Worm (Caenorhabditis elegans) whole organism, L2 larva: ENCODE data around the gene col-107.

Source experiments
- aly-2 ChIP-seq: fragments of 150-350 bp; optimal IDR thresholded peaks from 2 replicates; lab custom pipeline; 2014; ENCODE audit warnings: missing biosample characterization, missing genetic modification characterization
- ama-1 ChIP-seq: fragments of 150-350 bp; optimal IDR thresholded peaks from 2 replicates; lab custom pipeline; 2018; ENCODE audit warnings: inconsistent platforms
- crh-2 ChIP-seq: sonication (generic microtip); optimal IDR thresholded peaks from 2 replicates; lab custom pipeline; 2017; ENCODE audit warnings: missing biosample characterization, missing genetic modification characterization
- nhr-11 ChIP-seq: fragments of 150-350 bp; optimal IDR thresholded peaks from 2 replicates; lab custom pipeline; 2014; ENCODE audit warnings: missing biosample characterization, missing genetic modification characterization
- nhr-12 ChIP-seq: fragments of 150-350 bp; optimal IDR thresholded peaks from 2 replicates; lab custom pipeline; 2014; ENCODE audit warnings: missing biosample characterization, missing genetic modification characterization
- unc-39 ChIP-seq: fragments of 150-350 bp; optimal IDR thresholded peaks from 2 replicates; lab custom pipeline; 2014; ENCODE audit warnings: missing biosample characterization, missing genetic modification characterization
- unc-62 ChIP-seq: fragments of 150-350 bp; optimal IDR thresholded peaks from 2 replicates; lab custom pipeline; 2014; ENCODE audit warnings: missing biosample characterization, missing genetic modification reagents, missing genetic modification characterization
- ztf-11 ChIP-seq: sonication (generic microtip); optimal IDR thresholded peaks from 2 replicates; lab custom pipeline; 2017; ENCODE audit warnings: missing biosample characterization, missing genetic modification characterization

ce11 chrIV:1595802-1596201, 47.3 kb downstream of the col-107 start, which contains the start of gene npp-8:
- TF ChIP-seq nhr-12 (tag; lab: Kevin White, UChicago) (no peak), ama-1 (lab: Kevin White, UChicago) (no peak), ztf-11 (tag; lab: Kevin White, UChicago) (peak; percentile 34), unc-62 (no peak), aly-2 (no peak), nhr-11 (no peak), unc-39 (tag; lab: Kevin White, UChicago) (no peak), crh-2 (tag; lab: Kevin White, UChicago) (peak; percentile 80)
